Comparison of ENCODE assay signal across 2 worm cellular contexts in the genomic region with DNA sequence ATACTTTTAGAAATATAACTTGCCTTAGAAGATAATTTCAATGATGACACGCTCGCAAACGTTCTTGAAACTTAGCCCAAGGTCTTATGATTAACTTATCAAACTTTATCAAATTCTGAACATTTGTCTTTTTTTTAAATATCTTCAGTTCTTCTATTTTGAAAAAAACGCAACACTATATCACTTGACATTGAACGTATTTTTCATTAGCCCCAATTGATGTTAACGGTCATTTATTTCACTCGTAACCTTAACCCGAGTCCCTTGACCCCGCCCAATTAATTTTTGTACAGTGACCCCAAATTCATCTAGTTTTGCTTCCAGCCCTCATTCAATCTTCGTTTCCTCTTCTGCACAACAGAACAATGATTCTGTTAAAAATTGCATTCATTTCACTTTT.
TF ChIP-seq lines count a peak whose summit lies in the region.

Gene F18E9.3, plus strand, starts transcription at position 311 of the 400 bp plus-strand sequence.

TF ChIP-seq in whole organism, L2 larva, 48 proteins besides CTCF, POLR2A, EP300 and RAD21:
- TF ChIP-seq nhr-6 (tag; optimal IDR thresholded peaks at IDR 0.05; lab: Kevin White, UChicago) (no peak), ama-1 (optimal IDR thresholded peaks at IDR 0.05; lab: Kevin White, UChicago) (no peak), Y55F3AM.14 (GFP tag; optimal IDR thresholded peaks at IDR 0.05; lab: Kevin White, UChicago) (no peak), ceh-16 (tag; optimal IDR thresholded peaks at IDR 0.05; lab: Kevin White, UChicago) (no peak), nhr-25 (tag; optimal IDR thresholded peaks at IDR 0.05; lab: Kevin White, UChicago) (peak; percentile 51), nhr-10 (tag; optimal IDR thresholded peaks at IDR 0.05; lab: Kevin White, UChicago) (no peak), dmd-4 (tag; optimal IDR thresholded peaks at IDR 0.05; lab: Kevin White, UChicago) (no peak)

TF ChIP-seq in whole organism, L4 larva, 104 proteins besides CTCF, POLR2A, EP300 and RAD21:
- TF ChIP-seq T26A8.4 (GFP tag; IDR thresholded peaks at IDR 0.05; lab: Robert Waterston, UW): no peak
- peak; percentile 96 for TF ChIP-seq aha-1 (tag; lab: Kevin White, UChicago)
- TF ChIP-seq hlh-30 (tag; optimal IDR thresholded peaks at IDR 0.05; lab: Kevin White, UChicago; ENCODE audit: insufficient read depth): peak; percentile 15
- no peak for TF ChIP-seq nhr-102 (tag; optimal IDR thresholded peaks at IDR 0.05; lab: Kevin White, UChicago)
TF ChIP-seq in whole organism, L4 larva: peak in this region for 2.

Comparison
In these comparisons a context has a peak if more than half of its experiments do, and no peak if none do; other contexts are left out.
1. Of the 23 proteins assayed by ChIP-seq in both whole organism, L4 larva and whole organism, L2 larva: peak only in whole organism, L4 larva: none; only in whole organism, L2 larva: nhr-25; in both: none; in neither: 22.